Fruit fly (Drosophila melanogaster) S2 (cell line): ENCODE measurements around the gene CG15725.

ENCODE experiments used
- CG8478 ChIP-seq: fragments of >200 bp; optimal IDR thresholded peaks from 2 replicates; lab custom pipeline; 2018
- CTCF ChIP-seq, 2 experiments: fragments of >200 bp; optimal IDR thresholded peaks; 2 replicates each; lab custom pipeline; 2018

DNA sequence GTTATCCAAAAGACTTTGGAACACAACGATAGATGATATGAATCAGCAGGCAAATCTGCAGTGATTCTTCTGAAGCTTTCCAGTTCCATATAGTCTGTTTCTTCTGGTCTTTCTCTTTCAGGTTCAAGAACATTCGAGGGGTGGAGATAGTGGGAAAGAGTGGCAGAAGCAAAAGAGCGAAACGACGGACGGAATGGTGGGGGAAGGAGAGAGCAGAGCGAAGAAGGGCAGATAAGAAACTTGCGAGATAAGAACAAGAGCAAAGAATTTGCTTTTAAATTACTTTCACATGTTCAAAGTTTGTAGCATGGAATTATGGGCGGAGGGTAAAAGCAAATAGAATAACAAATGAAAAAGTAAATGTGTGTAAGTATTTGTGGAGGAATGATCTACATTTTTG, 33.4 kb downstream of the CG15725 start:
- TF ChIP-seq CTCF (optimal IDR thresholded peaks at IDR 0.05; lab: Kevin White, UChicago) (no peak), CG8478 (lab: Kevin White, UChicago) (no peak)
